Worm (Caenorhabditis elegans) whole organism, mixed stage, embryonic: ENCODE results near the gene memo-1.

Experiments
- blmp-1 ChIP-seq: fragments of 150-350 bp; optimal IDR thresholded peaks from 2 replicates; lab custom pipeline; 2014; ENCODE audit warnings: missing biosample characterization, missing genetic modification characterization
- ceh-39 ChIP-seq: fragments of 150-350 bp; optimal IDR thresholded peaks from 2 replicates; lab custom pipeline; 2014; ENCODE audit warnings: missing biosample characterization, missing genetic modification characterization
- ces-1 ChIP-seq: fragments of 150-350 bp; optimal IDR thresholded peaks from 2 replicates; lab custom pipeline; 2014; ENCODE audit warnings: missing biosample characterization, missing genetic modification reagents, missing genetic modification characterization
- lin-13 ChIP-seq: fragments of 150-350 bp; optimal IDR thresholded peaks from 2 replicates; lab custom pipeline; 2014; ENCODE audit warnings: missing biosample characterization, missing genetic modification characterization
- mep-1 ChIP-seq: fragments of 150-350 bp; optimal IDR thresholded peaks from 2 replicates; lab custom pipeline; 2017; ENCODE audit warnings: missing biosample characterization, missing genetic modification reagents, missing genetic modification characterization, inconsistent platforms
- nhr-237 ChIP-seq: fragments of 150-350 bp; optimal IDR thresholded peaks from 2 replicates; lab custom pipeline; 2014; ENCODE audit warnings: missing biosample characterization, missing genetic modification characterization
- pha-4 ChIP-seq: fragments of 150-350 bp; optimal IDR thresholded peaks from 2 replicates; lab custom pipeline; 2018; ENCODE audit warnings: missing biosample characterization, missing genetic modification reagents, missing genetic modification characterization
- sem-2 ChIP-seq: fragments of 200-800 bp; sonication (Bioruptor generic); optimal IDR thresholded peaks from 2 replicates; lab custom pipeline; 2018; ENCODE audit warnings: mild to moderate bottlenecking, missing genetic modification characterization, missing compliant biosample characterization
- tbx-8 ChIP-seq: fragments of 200-800 bp; sonication (Bioruptor generic); optimal IDR thresholded peaks from 2 replicates; lab custom pipeline; 2018; ENCODE audit warnings: mild to moderate bottlenecking, missing genetic modification characterization, moderate library complexity, missing compliant biosample characterization
- unc-62 ChIP-seq: fragments of 150-350 bp; optimal IDR thresholded peaks from 2 replicates; lab custom pipeline; 2014; ENCODE audit warnings: missing biosample characterization, missing genetic modification reagents, missing genetic modification characterization
- zip-8 ChIP-seq: fragments of 150-350 bp; optimal IDR thresholded peaks from 2 replicates; lab custom pipeline; 2014; ENCODE audit warnings: missing biosample characterization, missing genetic modification characterization
- ztf-11 ChIP-seq: fragments of 150-350 bp; optimal IDR thresholded peaks from 2 replicates; lab custom pipeline; 2014; ENCODE audit warnings: missing biosample characterization, missing genetic modification characterization

DNA sequence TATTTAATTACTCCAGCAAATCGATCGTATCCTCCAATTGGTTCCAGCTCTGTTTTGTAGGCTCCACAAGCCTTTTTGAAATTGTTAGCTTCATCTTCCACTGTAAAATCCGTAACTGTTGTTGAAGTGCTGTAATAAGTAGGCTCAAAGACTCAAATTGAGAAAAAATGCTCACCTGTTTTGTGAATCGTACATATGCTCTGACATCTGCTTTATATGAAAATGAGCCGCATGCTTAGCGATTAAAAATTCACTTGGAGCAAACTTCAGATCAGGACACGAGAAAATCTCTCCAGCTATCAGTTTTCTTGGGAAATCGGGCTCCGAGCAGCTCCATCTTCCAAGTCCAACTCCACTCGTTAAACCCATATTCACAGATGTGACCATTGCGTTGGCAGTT, 38.5 kb downstream of the memo-1 start:
- no peak for TF ChIP-seq sem-2 (GFP tag; lab: Kevin White, UChicago)
- no peak for TF ChIP-seq unc-62 (GFP tag; lab: Kevin White, UChicago)
- TF ChIP-seq nhr-237: no peak
- TF ChIP-seq ceh-39 (tag; lab: Kevin White, UChicago): no peak
- no peak for TF ChIP-seq mep-1 (tag; lab: Kevin White, UChicago)
- no peak for TF ChIP-seq ztf-11 (tag; lab: Kevin White, UChicago)
- no peak for TF ChIP-seq zip-8 (tag; lab: Kevin White, UChicago)
- no peak for TF ChIP-seq tbx-8 (GFP tag; lab: Kevin White, UChicago)
- TF ChIP-seq pha-4 (tag; lab: Kevin White, UChicago): no peak
- TF ChIP-seq ces-1 (GFP tag; lab: Kevin White, UChicago): no peak
- no peak for TF ChIP-seq lin-13 (tag; lab: Kevin White, UChicago)
- no peak for TF ChIP-seq blmp-1 (tag; lab: Kevin White, UChicago)
